Fruit fly (Drosophila melanogaster) whole organism: Measurements from ENCODE around the gene CG17666.

ENCODE experiments used
- CG8478 ChIP-seq: fragments of >200 bp; optimal IDR thresholded peaks from 2 replicates; lab custom pipeline; 2018; ENCODE audit warnings: inconsistent platforms
- Dll ChIP-seq: fragments of >200 bp; optimal IDR thresholded peaks from 2 replicates; lab custom pipeline; 2017
- EcR ChIP-seq, 2 experiments: fragments of >200 bp; optimal IDR thresholded peaks; 2 replicates each; lab custom pipeline; 2017; ENCODE audit warnings: missing biosample characterization in 2 of 2, missing genetic modification characterization in 2 of 2, missing genetic modification reagents in 2 of 2
- pan ChIP-seq: fragments of >200 bp; optimal IDR thresholded peaks from 2 replicates; lab custom pipeline; 2017
- psq ChIP-seq: fragments of >200 bp; optimal IDR thresholded peaks from 2 replicates; lab custom pipeline; 2017
- usp ChIP-seq: fragments of >200 bp; optimal IDR thresholded peaks from 2 replicates; lab custom pipeline; 2017; ENCODE audit warnings: missing biosample characterization, missing genetic modification characterization, mixed read lengths

CG17666 gene

dm6 chr3L:12827705-12828104, 46.6 kb downstream of the CG17666 start:
- no peak for TF ChIP-seq psq (lab: Kevin White, UChicago)
- no peak for TF ChIP-seq CG8478 (lab: Kevin White, UChicago)
- TF ChIP-seq Dll (lab: Kevin White, UChicago) = no peak
- no peak for TF ChIP-seq usp (GFP tag; lab: Kevin White, UChicago)
- TF ChIP-seq pan (lab: Kevin White, UChicago) = no peak
- no peak for TF ChIP-seq EcR (GFP tag; optimal IDR thresholded peaks at IDR 0.05; lab: Kevin White, UChicago)

dm6 chr3L:12828532-12828931, 47.4 kb downstream of the CG17666 start:
- no peak for TF ChIP-seq EcR (GFP tag; optimal IDR thresholded peaks at IDR 0.05; lab: Kevin White, UChicago)
- no peak for TF ChIP-seq psq (lab: Kevin White, UChicago)
- TF ChIP-seq CG8478 (lab: Kevin White, UChicago) = no peak
- TF ChIP-seq usp (GFP tag; lab: Kevin White, UChicago) = no peak
- no peak for TF ChIP-seq Dll (lab: Kevin White, UChicago)
- no peak for TF ChIP-seq pan (lab: Kevin White, UChicago)

- TF ChIP-seq pan (lab: Kevin White, UChicago) (no peak), psq (lab: Kevin White, UChicago) (no peak), EcR (GFP tag; optimal IDR thresholded peaks at IDR 0.05; lab: Kevin White, UChicago) (no peak), CG8478 (lab: Kevin White, UChicago) (no peak), usp (GFP tag; lab: Kevin White, UChicago) (no peak), Dll (lab: Kevin White, UChicago) (no peak)
Observed at dm6 chr3L:12830416-12830815, 49.3 kb downstream of the CG17666 start.

- TF ChIP-seq psq (lab: Kevin White, UChicago) = no peak
- TF ChIP-seq pan (lab: Kevin White, UChicago) = no peak
- no peak for TF ChIP-seq Dll (lab: Kevin White, UChicago)
- no peak for TF ChIP-seq usp (GFP tag; lab: Kevin White, UChicago)
- no peak for TF ChIP-seq CG8478 (lab: Kevin White, UChicago)
Observed at dm6 chr3L:12831290-12831952, 50.3 kb downstream of the CG17666 start.

dm6 chr3L:12832355-12832881, 51.3 kb downstream of the CG17666 start:
- no peak for TF ChIP-seq psq (lab: Kevin White, UChicago)
- TF ChIP-seq EcR (GFP tag; optimal IDR thresholded peaks at IDR 0.05; lab: Kevin White, UChicago) = peak in 1 of 2 experiments; percentile 93
- no peak for TF ChIP-seq CG8478 (lab: Kevin White, UChicago)
- TF ChIP-seq pan (lab: Kevin White, UChicago) = no peak
- TF ChIP-seq Dll (lab: Kevin White, UChicago) = no peak
- no peak for TF ChIP-seq usp (GFP tag; lab: Kevin White, UChicago)

- no peak for TF ChIP-seq psq (lab: Kevin White, UChicago)
- TF ChIP-seq pan (lab: Kevin White, UChicago) = no peak
- no peak for TF ChIP-seq usp (GFP tag; lab: Kevin White, UChicago)
- no peak for TF ChIP-seq EcR (GFP tag; optimal IDR thresholded peaks at IDR 0.05; lab: Kevin White, UChicago)
- no peak for TF ChIP-seq CG8478 (lab: Kevin White, UChicago)
- TF ChIP-seq Dll (lab: Kevin White, UChicago) = no peak
Observed at dm6 chr3L:12833354-12833753, 52.2 kb downstream of the CG17666 start.
